Fruit fly (Drosophila melanogaster): ENCODE measurements around the gene CG5715.

Gene CG5715

dm6 chr3R:24264414-24265363 lies 29.5 kb downstream of the CG5715 start:
- TF ChIP-seq psq (GFP tag; optimal IDR thresholded peaks at IDR 0.05) (peak; percentile 1), Rel (GFP tag; optimal IDR thresholded peaks at IDR 0.05) (no peak), Rel (tag; optimal IDR thresholded peaks at IDR 0.05) (peak; percentile 95), lola (GFP tag; optimal IDR thresholded peaks at IDR 0.05) (no peak), OdsH (GFP tag; optimal IDR thresholded peaks at IDR 0.05) (peak; percentile 6), Vsx2 (GFP tag; optimal IDR thresholded peaks at IDR 0.05; ENCODE audit: partially characterized antibody) (peak; percentile 6), Dif (GFP tag; optimal IDR thresholded peaks at IDR 0.05; ENCODE audit: partially characterized antibody) (no peak), brk (GFP tag; optimal IDR thresholded peaks at IDR 0.05) (peak; percentile 13), dl (GFP tag; optimal IDR thresholded peaks at IDR 0.05; ENCODE audit: insufficient read depth in 1 of 2, partially characterized antibody in 2 of 2) (no peak)

- TF ChIP-seq lola (GFP tag; optimal IDR thresholded peaks at IDR 0.05) = no peak
- peak; percentile 36 for TF ChIP-seq Hr83 (GFP tag; optimal IDR thresholded peaks at IDR 0.05; ENCODE audit: poor library complexity, severe bottlenecking)
- peak; percentile 17 for TF ChIP-seq h (GFP tag; optimal IDR thresholded peaks at IDR 0.05)
- peak; percentile 26 for TF ChIP-seq fru (GFP tag; optimal IDR thresholded peaks at IDR 0.05)
Measured at dm6 chr3R:24263588-24264413, 30.4 kb downstream of the CG5715 start.

- TF ChIP-seq Rel (GFP tag; optimal IDR thresholded peaks at IDR 0.05) (no peak), Rel (tag; optimal IDR thresholded peaks at IDR 0.05) (peak; percentile 85), usp (GFP tag; optimal IDR thresholded peaks at IDR 0.05) (no peak), Hnf4 (GFP tag; optimal IDR thresholded peaks at IDR 0.05) (peak; percentile 56), psq (GFP tag; optimal IDR thresholded peaks at IDR 0.05) (no peak), Hr83 (GFP tag; optimal IDR thresholded peaks at IDR 0.05; ENCODE audit: poor library complexity, severe bottlenecking) (peak; percentile 19), Mio (GFP tag; optimal IDR thresholded peaks at IDR 0.05) (no peak), Abd-B (GFP tag; optimal IDR thresholded peaks at IDR 0.05) (no peak), sv (GFP tag; optimal IDR thresholded peaks at IDR 0.05) (no peak), lola (GFP tag; optimal IDR thresholded peaks at IDR 0.05) (no peak)
Measured at dm6 chr3R:24262923-24263322, 31.3 kb downstream of the CG5715 start.

dm6 chr3R:24261380-24262021 lies 32.7 kb downstream of the CG5715 start:
- TF ChIP-seq Dif (GFP tag; optimal IDR thresholded peaks at IDR 0.05; ENCODE audit: partially characterized antibody) (no peak), dl (GFP tag; optimal IDR thresholded peaks at IDR 0.05; ENCODE audit: insufficient read depth in 1 of 2, partially characterized antibody in 2 of 2) (no peak), Mio (GFP tag; optimal IDR thresholded peaks at IDR 0.05) (no peak), OdsH (GFP tag; optimal IDR thresholded peaks at IDR 0.05) (no peak), Hnf4 (GFP tag; optimal IDR thresholded peaks at IDR 0.05) (no peak), Hr78 (GFP tag; optimal IDR thresholded peaks at IDR 0.05) (no peak), Vsx2 (GFP tag; optimal IDR thresholded peaks at IDR 0.05; ENCODE audit: partially characterized antibody) (no peak), N (GFP tag; optimal IDR thresholded peaks at IDR 0.05) (no peak), woc (GFP tag; optimal IDR thresholded peaks at IDR 0.05) (no peak), Rel (GFP tag; optimal IDR thresholded peaks at IDR 0.05) (no peak), Rel (tag; optimal IDR thresholded peaks at IDR 0.05) (no peak), CrebA (GFP tag; optimal IDR thresholded peaks at IDR 0.05; ENCODE audit: borderline replicate concordance) (no peak), br (GFP tag; optimal IDR thresholded peaks at IDR 0.05) (no peak), pan (optimal IDR thresholded peaks at IDR 0.05) (no peak), sv (GFP tag; optimal IDR thresholded peaks at IDR 0.05) (no peak), tai (GFP tag; optimal IDR thresholded peaks at IDR 0.05) (no peak), CG9705 (GFP tag; optimal IDR thresholded peaks at IDR 0.05) (no peak)

dm6 chr3R:24260411-24260810 lies 33.8 kb downstream of the CG5715 start:
- TF ChIP-seq Mio (GFP tag; optimal IDR thresholded peaks at IDR 0.05) (no peak), Rel (GFP tag; optimal IDR thresholded peaks at IDR 0.05) (no peak), Rel (tag; optimal IDR thresholded peaks at IDR 0.05) (no peak), br (GFP tag; optimal IDR thresholded peaks at IDR 0.05) (no peak), Dif (GFP tag; optimal IDR thresholded peaks at IDR 0.05; ENCODE audit: partially characterized antibody) (peak; percentile 8)

All from whole organism, wandering third instar larva.